Fruit fly (Drosophila melanogaster) whole organism, embryonic: ENCODE data around the gene Muc4B.

Experiments
- B-H2 ChIP-seq: fragments of 200-800 bp; sonication (Bioruptor generic); optimal IDR thresholded peaks from 2 replicates; lab custom pipeline; 2018; ENCODE audit warnings: missing biosample characterization, mild to moderate bottlenecking, missing genetic modification characterization
- C15 ChIP-seq: fragments of 200-800 bp; sonication (Bioruptor generic); IDR thresholded peaks from 3 replicates; pipeline ENCODE4 v1.3.6; 2022; ENCODE audit warnings: missing biosample characterization, missing genetic modification characterization
- CG11398 ChIP-seq: fragments of 200-800 bp; sonication (Bioruptor generic); optimal IDR thresholded peaks from 2 replicates; lab custom pipeline; 2016; ENCODE audit warnings: missing biosample characterization, missing genetic modification characterization
- CG11504 ChIP-seq: fragments of 200-800 bp; sonication (Bioruptor generic); optimal IDR thresholded peaks from 3 replicates; lab custom pipeline; 2019; ENCODE audit warnings: missing biosample characterization, mild to moderate bottlenecking, missing genetic modification characterization, moderate library complexity
- CG12744 ChIP-seq: fragments of 200-800 bp; sonication (Bioruptor generic); optimal IDR thresholded peaks from 2 replicates; lab custom pipeline; 2016; ENCODE audit warnings: missing biosample characterization, missing genetic modification characterization
- CG13424 ChIP-seq: fragments of 200-800 bp; sonication (Bioruptor generic); optimal IDR thresholded peaks from 2 replicates; lab custom pipeline; 2019; ENCODE audit warnings: missing biosample characterization, mild to moderate bottlenecking, missing genetic modification characterization, moderate library complexity
- CG16779 ChIP-seq: fragments of 200-800 bp; sonication (Bioruptor generic); IDR thresholded peaks from 2 replicates; pipeline ENCODE4 v1.3.6; 2022; ENCODE audit warnings: missing biosample characterization, missing genetic modification characterization
- CG18599 ChIP-seq: fragments of 200-800 bp; sonication (Bioruptor generic); optimal IDR thresholded peaks from 3 replicates; lab custom pipeline; 2017; ENCODE audit warnings: missing biosample characterization, missing genetic modification characterization, mild to moderate bottlenecking, moderate library complexity, missing genetic modification reagents
- CG2199 ChIP-seq: fragments of 200-800 bp; sonication (Bioruptor generic); IDR thresholded peaks from 3 replicates; pipeline ENCODE4 v1.3.6; 2022; ENCODE audit warnings: missing biosample characterization, missing genetic modification characterization
- CG31441 ChIP-seq: fragments of 200-800 bp; sonication (Bioruptor generic); IDR thresholded peaks from 2 replicates; pipeline ENCODE4 v1.3.6; 2022; ENCODE audit warnings: missing biosample characterization, missing genetic modification characterization
- CG4707 ChIP-seq: fragments of 200-800 bp; sonication (Bioruptor generic); optimal IDR thresholded peaks from 2 replicates; lab custom pipeline; 2018; ENCODE audit warnings: missing biosample characterization, mild to moderate bottlenecking, missing genetic modification characterization, moderate library complexity
- CG7839 ChIP-seq: fragments of 200-800 bp; sonication (Bioruptor generic); optimal IDR thresholded peaks from 3 replicates; lab custom pipeline; 2018; ENCODE audit warnings: missing biosample characterization, mild to moderate bottlenecking, missing genetic modification characterization, moderate library complexity
- CTCF ChIP-seq: fragments of 200-800 bp; sonication (Bioruptor generic); optimal IDR thresholded peaks from 2 replicates; lab custom pipeline; 2017; ENCODE audit warnings: missing biosample characterization, mild to moderate bottlenecking, missing genetic modification characterization, moderate library complexity
- Fer2 ChIP-seq: fragments of 200-800 bp; sonication (Bioruptor generic); optimal IDR thresholded peaks from 2 replicates; lab custom pipeline; 2018; ENCODE audit warnings: missing biosample characterization, mild to moderate bottlenecking, missing genetic modification characterization, moderate library complexity
- Gug ChIP-seq: fragments of 200-800 bp; sonication (Bioruptor generic); IDR thresholded peaks from 4 replicates; pipeline ENCODE4 v1.3.6; 2022; ENCODE audit warnings: missing biosample characterization, missing genetic modification characterization
- HmgZ ChIP-seq: fragments of 200-800 bp; sonication (Bioruptor generic); optimal IDR thresholded peaks from 2 replicates; lab custom pipeline; 2018; ENCODE audit warnings: missing biosample characterization, mild to moderate bottlenecking, missing genetic modification characterization
- NC2β ChIP-seq: fragments of 200-800 bp; sonication (Bioruptor generic); optimal IDR thresholded peaks from 2 replicates; lab custom pipeline; 2016; ENCODE audit warnings: missing biosample characterization, missing genetic modification characterization
- NK7.1 ChIP-seq: fragments of 200-800 bp; sonication (Bioruptor generic); optimal IDR thresholded peaks from 3 replicates; lab custom pipeline; 2016; ENCODE audit warnings: missing biosample characterization, missing genetic modification characterization
- Poxn ChIP-seq: fragments of 200-800 bp; sonication (Bioruptor generic); IDR thresholded peaks from 2 replicates; pipeline ENCODE4 v1.3.6; 2022; ENCODE audit warnings: missing biosample characterization, missing genetic modification characterization
- Sry-β ChIP-seq: fragments of 200-800 bp; sonication (Bioruptor generic); optimal IDR thresholded peaks from 2 replicates; lab custom pipeline; 2018; ENCODE audit warnings: missing biosample characterization, mild to moderate bottlenecking, missing genetic modification characterization, moderate library complexity
- aop ChIP-seq: fragments of 200-800 bp; sonication (Bioruptor generic); IDR thresholded peaks from 2 replicates; pipeline ENCODE4 v1.3.6; 2022; ENCODE audit warnings: missing biosample characterization, missing genetic modification characterization
- bowl ChIP-seq: fragments of 200-800 bp; sonication (Bioruptor generic); IDR thresholded peaks from 2 replicates; pipeline ENCODE4 v1.3.6; 2022; ENCODE audit warnings: missing biosample characterization, missing genetic modification characterization
- chm ChIP-seq: fragments of 200-800 bp; sonication (Bioruptor generic); IDR thresholded peaks from 2 replicates; pipeline ENCODE4 v1.3.6; 2022; ENCODE audit warnings: missing biosample characterization, missing genetic modification characterization
- croc ChIP-seq: fragments of 200-800 bp; sonication (Bioruptor generic); conservative IDR thresholded peaks from 3 replicates; pipeline ENCODE4 v1.3.6; 2022; ENCODE audit warnings: missing biosample characterization, missing genetic modification characterization
- crol ChIP-seq: fragments of 200-800 bp; sonication (Bioruptor generic); IDR thresholded peaks from 2 replicates; pipeline ENCODE4 v1.3.6; 2022; ENCODE audit warnings: missing biosample characterization, missing genetic modification characterization
- dati ChIP-seq: fragments of 200-800 bp; sonication (Bioruptor generic); IDR thresholded peaks from 2 replicates; pipeline ENCODE4 v1.3.6; 2022; ENCODE audit warnings: missing biosample characterization, missing genetic modification characterization
- exex ChIP-seq: fragments of 200-800 bp; sonication (Bioruptor generic); optimal IDR thresholded peaks from 4 replicates; lab custom pipeline; 2018; ENCODE audit warnings: missing biosample characterization, mild to moderate bottlenecking, missing genetic modification characterization, moderate library complexity
- fd102C ChIP-seq: fragments of 200-800 bp; sonication (Bioruptor generic); optimal IDR thresholded peaks from 2 replicates; lab custom pipeline; 2018; ENCODE audit warnings: missing biosample characterization, mild to moderate bottlenecking, missing genetic modification characterization, moderate library complexity
- nau ChIP-seq: fragments of 200-800 bp; sonication (Bioruptor generic); optimal IDR thresholded peaks from 3 replicates; lab custom pipeline; 2017; ENCODE audit warnings: missing biosample characterization, mild to moderate bottlenecking, missing genetic modification characterization, missing genetic modification reagents
- pros ChIP-seq: fragments of 200-800 bp; sonication (Bioruptor generic); optimal IDR thresholded peaks from 3 replicates; lab custom pipeline; 2019; ENCODE audit warnings: missing biosample characterization, mild to moderate bottlenecking, missing genetic modification characterization, moderate library complexity
- schlank ChIP-seq: fragments of 200-800 bp; sonication (Bioruptor generic); optimal IDR thresholded peaks from 2 replicates; lab custom pipeline; 2018; ENCODE audit warnings: missing biosample characterization, mild to moderate bottlenecking, missing genetic modification characterization
- scrt ChIP-seq: fragments of 200-800 bp; sonication (Bioruptor generic); optimal IDR thresholded peaks from 2 replicates; lab custom pipeline; 2018; ENCODE audit warnings: missing biosample characterization, mild to moderate bottlenecking, missing genetic modification characterization, moderate library complexity
- sens ChIP-seq: fragments of 200-800 bp; sonication (Bioruptor generic); peaks from one replicate; lab custom pipeline; 2016; ENCODE audit warnings: missing biosample characterization, missing genetic modification characterization
- seq ChIP-seq: fragments of 200-800 bp; sonication (Bioruptor generic); IDR thresholded peaks from 2 replicates; pipeline ENCODE4 v1.3.6; 2022; ENCODE audit warnings: missing biosample characterization, missing genetic modification characterization
- stc ChIP-seq: fragments of 200-800 bp; sonication (Bioruptor generic); IDR thresholded peaks from 2 replicates; pipeline ENCODE4 v1.3.6; 2022; ENCODE audit warnings: missing biosample characterization, missing genetic modification characterization
- stwl ChIP-seq: fragments of 200-800 bp; sonication (Bioruptor generic); optimal IDR thresholded peaks from 3 replicates; lab custom pipeline; 2018; ENCODE audit warnings: missing biosample characterization, mild to moderate bottlenecking, missing genetic modification characterization, moderate library complexity
- zf30C ChIP-seq: fragments of 200-800 bp; sonication (Bioruptor generic); optimal IDR thresholded peaks from 3 replicates; lab custom pipeline; 2018; ENCODE audit warnings: missing biosample characterization, mild to moderate bottlenecking, missing genetic modification characterization

The Muc4B gene

DNA sequence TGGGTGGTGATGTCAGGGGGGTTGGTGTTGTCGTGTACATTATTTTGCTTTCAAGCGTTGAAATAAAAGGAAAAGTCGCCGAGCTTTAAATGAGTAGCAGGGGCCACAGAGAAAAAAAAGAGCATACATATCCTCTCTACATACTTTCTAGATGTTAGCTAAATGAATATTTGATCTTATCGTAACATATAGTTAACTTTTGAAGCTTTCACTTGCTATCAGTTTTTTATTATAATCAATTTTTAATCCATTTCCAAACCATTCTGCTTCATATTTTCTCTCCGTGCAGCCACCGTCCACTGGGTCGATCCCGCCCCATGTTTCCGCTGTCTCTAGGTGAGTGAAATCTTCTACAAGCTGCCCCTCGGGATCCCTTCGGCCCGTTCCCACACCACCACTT is 20.9 kb downstream of the Muc4B start (continued):
- peak; percentile 9 for TF ChIP-seq CG7839 (tag; lab: Kevin White, UChicago)
- TF ChIP-seq CG18599 (GFP tag; lab: Kevin White, UChicago) = peak; percentile 9
- TF ChIP-seq exex = no peak

DNA sequence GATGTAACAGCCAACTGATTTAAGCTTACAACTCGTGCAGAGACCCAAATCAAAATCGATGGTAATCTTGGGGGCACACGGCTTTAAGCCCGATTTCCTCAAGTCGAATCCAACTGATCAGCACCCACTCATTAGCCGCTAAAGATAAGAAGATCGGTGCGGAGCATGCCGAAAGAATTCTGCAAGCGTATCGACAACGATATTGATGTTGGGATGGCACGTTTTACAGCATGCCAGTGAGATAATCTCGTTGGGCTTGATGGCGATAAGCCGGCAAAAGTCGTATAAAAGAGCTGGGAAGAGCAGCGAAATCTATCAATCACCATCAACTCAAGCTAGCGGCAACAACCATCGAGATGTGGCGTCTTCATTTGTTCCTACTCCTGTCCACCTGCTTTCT is 28.1 kb downstream of the Muc4B start, which contains the start of gene CG15570:
TSS of gene CG15570 (plus strand) at position 301 of the 400 bp plus-strand sequence.
- no peak for TF ChIP-seq dati (GFP tag; lab: Robert Waterston, UW)

DNA sequence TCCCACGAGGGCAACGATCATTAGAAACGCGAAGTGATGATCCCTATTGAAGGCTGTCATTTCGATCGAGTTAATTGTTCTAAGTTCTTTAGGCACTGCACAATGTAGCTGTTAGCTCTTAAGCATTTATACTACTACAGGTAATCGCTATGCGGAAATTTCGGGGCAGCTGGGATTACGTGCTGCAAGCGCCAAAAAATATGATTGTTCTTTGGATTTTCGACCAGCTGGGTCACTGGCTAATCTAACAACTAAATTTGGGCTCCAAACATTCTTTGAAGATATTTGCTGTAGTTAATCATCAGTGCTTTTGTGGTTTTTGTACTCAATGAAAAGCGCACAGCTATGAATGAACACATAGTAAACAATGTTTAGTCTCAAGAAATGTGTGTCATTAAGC is 28.6 kb downstream of the Muc4B start, which contains the start of gene CG15571:
TSS of gene CG15571 (minus strand) at position 101 of the 400 bp plus-strand sequence.
- TF ChIP-seq nau (no peak), stc (GFP tag; lab: Robert Waterston, UW) (no peak), B-H2 (GFP tag; lab: Kevin White, UChicago) (no peak), Gug (no peak), CG16779 (GFP tag; lab: Robert Waterston, UW) (no peak), bowl (GFP tag; lab: Robert Waterston, UW) (no peak), zf30C (no peak), schlank (tag; lab: Kevin White, UChicago) (no peak), Fer2 (tag; lab: Kevin White, UChicago) (no peak)

DNA sequence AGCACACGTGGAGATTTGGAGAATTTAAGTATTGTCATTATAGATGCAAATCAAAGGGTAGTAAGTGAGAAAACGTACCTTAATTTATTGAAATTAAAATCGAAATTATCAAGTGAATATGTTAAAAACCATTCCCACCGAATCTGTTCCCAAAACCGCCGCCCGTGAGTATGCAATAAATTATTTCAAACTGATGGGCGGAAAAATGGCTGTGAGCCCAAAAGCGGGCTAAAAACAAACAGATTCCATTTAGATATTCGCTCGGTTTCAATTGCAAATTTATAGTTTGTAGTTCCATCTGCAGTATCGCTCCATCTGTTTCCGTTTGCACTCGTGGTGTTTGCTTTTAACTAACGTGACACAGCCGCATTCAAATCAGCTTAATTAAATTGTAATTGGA is 31.6 kb downstream of the Muc4B start:
- TF ChIP-seq stwl (tag; lab: Kevin White, UChicago) (peak; percentile 2), NC2β (GFP tag; lab: Kevin White, UChicago) (no peak), chm (no peak), CTCF (GFP tag; lab: Kevin White, UChicago) (no peak)

DNA sequence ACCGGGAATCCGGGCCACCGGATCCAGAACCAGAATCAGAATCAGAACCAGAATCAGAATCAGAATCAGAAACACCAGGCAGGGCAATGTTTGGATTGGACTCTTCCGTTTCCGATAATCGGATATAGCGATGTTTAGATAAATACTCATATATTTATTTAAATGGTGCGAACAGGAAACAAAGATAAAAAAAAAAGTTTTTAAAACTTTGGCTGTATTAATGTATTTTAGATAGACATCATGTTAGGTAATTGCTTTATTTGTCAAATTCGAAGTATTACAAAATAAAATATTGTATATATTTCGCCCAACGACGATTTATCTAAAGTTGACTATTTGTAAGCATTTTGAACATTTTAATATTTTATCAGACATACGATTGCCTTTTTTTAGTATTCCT is 33.2 kb downstream of the Muc4B start, which contains the start of gene CG43288:
TSS of gene CG43288 (plus strand) at position 301 of the 400 bp plus-strand sequence.
- TF ChIP-seq sens (peak; percentile 12), zf30C (no peak), seq (GFP tag; lab: Robert Waterston, UW) (no peak), HmgZ (tag; lab: Kevin White, UChicago) (no peak), CG13424 (no peak), fd102C (no peak)

DNA sequence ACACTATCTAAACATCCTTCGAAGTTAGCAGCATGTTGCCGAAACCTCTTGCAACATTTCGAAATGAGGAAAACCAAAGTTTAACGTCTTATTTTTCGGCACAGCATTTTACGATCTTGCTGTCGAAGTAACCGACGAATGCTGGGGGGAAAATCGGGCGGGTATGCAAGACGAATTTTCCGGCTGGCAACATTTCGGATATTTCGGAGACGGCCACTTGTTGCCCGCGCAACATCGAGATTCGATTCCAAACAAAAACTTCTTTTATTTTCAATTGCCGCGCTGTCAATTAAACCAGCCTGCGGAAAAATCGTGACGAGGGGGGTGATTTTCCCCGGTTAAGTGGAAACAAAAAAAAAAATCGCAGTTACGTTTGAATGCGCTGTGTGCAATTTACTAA is 39.2 kb downstream of the Muc4B start:
- TF ChIP-seq Poxn (GFP tag; lab: Robert Waterston, UW) (no peak), CG11398 (GFP tag; lab: Kevin White, UChicago) (no peak), crol (GFP tag; lab: Robert Waterston, UW) (no peak), croc (GFP tag; lab: Robert Waterston, UW) (no peak), pros (GFP tag; lab: Kevin White, UChicago) (peak; percentile 1), CG4707 (GFP tag; lab: Kevin White, UChicago) (no peak), aop (no peak), scrt (GFP tag; lab: Kevin White, UChicago) (peak; percentile 61), CG31441 (no peak), CG11504 (peak; percentile 88), Sry-β (GFP tag; lab: Kevin White, UChicago) (no peak), CG2199 (GFP tag; lab: Robert Waterston, UW) (0 out of 3 replicates have a peak, but pooled peaks have one; percentile 25), NK7.1 (GFP tag; lab: Kevin White, UChicago) (no peak), CG12744 (GFP tag; lab: Kevin White, UChicago) (no peak), C15 (GFP tag; lab: Robert Waterston, UW) (no peak)
